Worm (Caenorhabditis elegans) whole organism, L1 larva: ENCODE measurements around the gene R01E6.2.

Experiments used
- C16A3.4 ChIP-seq: fragments of 150-350 bp; optimal IDR thresholded peaks from 2 replicates; lab custom pipeline; 2014; ENCODE audit warnings: missing biosample characterization, missing genetic modification characterization
- C34B4.2 ChIP-seq: sonication (generic microtip); optimal IDR thresholded peaks from 2 replicates; lab custom pipeline; 2017; ENCODE audit warnings: mild to moderate bottlenecking, missing genetic modification characterization, missing compliant biosample characterization
- ama-1 ChIP-seq: fragments of 150-350 bp; optimal IDR thresholded peaks from 2 replicates; lab custom pipeline; 2014
- blmp-1 ChIP-seq: fragments of 150-350 bp; optimal IDR thresholded peaks from 2 replicates; lab custom pipeline; 2014; ENCODE audit warnings: missing biosample characterization, missing genetic modification characterization
- ceh-63 ChIP-seq: fragments of 200-800 bp; sonication (Bioruptor generic); optimal IDR thresholded peaks from 2 replicates; lab custom pipeline; 2018; ENCODE audit warnings: mild to moderate bottlenecking, missing genetic modification characterization, missing compliant biosample characterization
- ceh-88 ChIP-seq: fragments of 200-800 bp; sonication (Bioruptor generic); IDR thresholded peaks from 2 replicates; pipeline ENCODE4 v1.3.6; 2022; ENCODE audit warnings: missing genetic modification characterization, missing compliant biosample characterization
- ces-1 ChIP-seq: fragments of 150-350 bp; optimal IDR thresholded peaks from 2 replicates; lab custom pipeline; 2014; ENCODE audit warnings: missing biosample characterization, missing genetic modification reagents, missing genetic modification characterization
- egl-13 ChIP-seq: sonication (generic microtip); optimal IDR thresholded peaks from 2 replicates; lab custom pipeline; 2016; ENCODE audit warnings: missing genotype, missing genetic modification reagents, missing genetic modification characterization, missing compliant biosample characterization
- elt-3 ChIP-seq, 6 experiments: fragments of 150-350 bp in 1 of 6; sonication (generic microtip); optimal IDR thresholded peaks; 2 replicates each; lab custom pipeline; 2017 to 2018; ENCODE audit warnings: missing biosample characterization in 6 of 6, missing genetic modification characterization in 6 of 6, inconsistent platforms in 1 of 6
- ets-5 ChIP-seq: fragments of 200-800 bp; sonication (Bioruptor generic); IDR thresholded peaks from 2 replicates; pipeline ENCODE4 v1.3.6; 2022; ENCODE audit warnings: missing genetic modification characterization, missing compliant biosample characterization
- fos-1 ChIP-seq: fragments of 150-350 bp; optimal IDR thresholded peaks from 2 replicates; lab custom pipeline; 2014; ENCODE audit warnings: missing biosample characterization, missing genetic modification characterization
- hlh-17 ChIP-seq: fragments of 200-800 bp; sonication (Bioruptor generic); optimal IDR thresholded peaks from 2 replicates; lab custom pipeline; 2018; ENCODE audit warnings: missing genetic modification characterization, mild to moderate bottlenecking, missing compliant biosample characterization, moderate library complexity, borderline replicate concordance
- irx-1 ChIP-seq: sonication (generic microtip); optimal IDR thresholded peaks from 2 replicates; lab custom pipeline; 2016; ENCODE audit warnings: missing genetic modification characterization, missing compliant biosample characterization
- isw-1 ChIP-seq: fragments of 200-800 bp; sonication (Bioruptor generic); IDR thresholded peaks from 2 replicates; pipeline ENCODE4 v1.3.6; 2022; ENCODE audit warnings: missing genetic modification characterization, missing compliant biosample characterization
- jun-1 ChIP-seq: fragments of 150-350 bp; optimal IDR thresholded peaks from 2 replicates; lab custom pipeline; 2014; ENCODE audit warnings: missing biosample characterization, missing genetic modification reagents, missing genetic modification characterization
- lin-14 ChIP-seq: fragments of 200-800 bp; sonication (Bioruptor generic); optimal IDR thresholded peaks from 2 replicates; lab custom pipeline; 2018; ENCODE audit warnings: mild to moderate bottlenecking, missing genetic modification characterization, moderate library complexity, missing compliant biosample characterization
- lin-15B ChIP-seq: fragments of 150-350 bp; sonication (generic microtip); optimal IDR thresholded peaks from 3 replicates; lab custom pipeline; 2014; ENCODE audit warnings: missing biosample characterization, missing genetic modification characterization
- lsy-2 ChIP-seq, 2 experiments: fragments of 150-350 bp; optimal IDR thresholded peaks; 2 replicates each; lab custom pipeline; 2014; ENCODE audit warnings: missing biosample characterization in 2 of 2, missing genetic modification characterization in 2 of 2
- mab-9 ChIP-seq: fragments of 200-800 bp; sonication (Bioruptor generic); IDR thresholded peaks from 2 replicates; pipeline ENCODE4 v1.3.6; 2022; ENCODE audit warnings: missing genetic modification reagents, missing genetic modification characterization, missing compliant biosample characterization
- mdl-1 ChIP-seq, 2 experiments: fragments of 150-350 bp; optimal IDR thresholded peaks; 2 replicates each; lab custom pipeline; 2014 to 2017; ENCODE audit warnings: missing biosample characterization in 2 of 2, missing genetic modification characterization in 2 of 2, inconsistent platforms in 1 of 2
- mep-1 ChIP-seq: fragments of 150-350 bp; optimal IDR thresholded peaks from 2 replicates; lab custom pipeline; 2014; ENCODE audit warnings: missing biosample characterization, missing genetic modification characterization
- nhr-20 ChIP-seq: sonication (generic microtip); optimal IDR thresholded peaks from 2 replicates; lab custom pipeline; 2016; ENCODE audit warnings: mild to moderate bottlenecking, missing genetic modification characterization, missing compliant biosample characterization
- nhr-237 ChIP-seq: fragments of 150-350 bp; optimal IDR thresholded peaks from 2 replicates; lab custom pipeline; 2014; ENCODE audit warnings: missing biosample characterization, missing genetic modification characterization
- nhr-71 ChIP-seq: sonication (generic microtip); optimal IDR thresholded peaks from 2 replicates; lab custom pipeline; 2016; ENCODE audit warnings: mild to moderate bottlenecking, missing genetic modification characterization, moderate library complexity, missing compliant biosample characterization
- nhr-84 ChIP-seq: sonication (generic microtip); optimal IDR thresholded peaks from 2 replicates; lab custom pipeline; 2017; ENCODE audit warnings: missing biosample characterization, missing genetic modification characterization
- nhr-85 ChIP-seq: sonication (generic microtip); peaks from one replicate; lab custom pipeline; 2016; ENCODE audit warnings: missing genetic modification characterization, inconsistent platforms, missing compliant biosample characterization
- nhr-90 ChIP-seq: sonication (generic microtip); optimal IDR thresholded peaks from 2 replicates; lab custom pipeline; 2016; ENCODE audit warnings: mild to moderate bottlenecking, missing genetic modification characterization, missing compliant biosample characterization; ENCODE audit not compliant: poor library complexity
- rnt-1 ChIP-seq: sonication (generic microtip); optimal IDR thresholded peaks from 2 replicates; lab custom pipeline; 2016; ENCODE audit warnings: mild to moderate bottlenecking, missing genetic modification characterization, moderate library complexity, missing compliant biosample characterization
- skn-1 ChIP-seq: fragments of 150-350 bp; optimal IDR thresholded peaks from 2 replicates; lab custom pipeline; 2014; ENCODE audit warnings: missing biosample characterization, missing genetic modification characterization
- snu-23 ChIP-seq: sonication (generic microtip); optimal IDR thresholded peaks from 2 replicates; lab custom pipeline; 2016; ENCODE audit warnings: missing genetic modification characterization, missing compliant biosample characterization
- sptf-1 ChIP-seq: fragments of 150-350 bp; optimal IDR thresholded peaks from 2 replicates; lab custom pipeline; 2014; ENCODE audit warnings: missing biosample characterization, missing genetic modification characterization
- sup-37 ChIP-seq: fragments of 200-800 bp; sonication (Bioruptor generic); optimal IDR thresholded peaks from 2 replicates; lab custom pipeline; 2018; ENCODE audit warnings: mild to moderate bottlenecking, missing genetic modification characterization, missing compliant biosample characterization
- tlp-1 ChIP-seq: fragments of 150-350 bp; optimal IDR thresholded peaks from 2 replicates; lab custom pipeline; 2014; ENCODE audit warnings: missing biosample characterization, missing genetic modification characterization
- unc-30 ChIP-seq: sonication (generic microtip); optimal IDR thresholded peaks from 2 replicates; lab custom pipeline; 2017; ENCODE audit warnings: missing biosample characterization, missing genetic modification characterization
- unc-86 ChIP-seq: sonication (generic microtip); optimal IDR thresholded peaks from 2 replicates; lab custom pipeline; 2016; ENCODE audit warnings: missing genetic modification characterization, missing compliant biosample characterization
- xbp-1 ChIP-seq: sonication (generic microtip); optimal IDR thresholded peaks from 2 replicates; lab custom pipeline; 2016; ENCODE audit warnings: missing genetic modification characterization, missing compliant biosample characterization
- zip-4 ChIP-seq: fragments of 200-800 bp; sonication (Bioruptor generic); optimal IDR thresholded peaks from 2 replicates; lab custom pipeline; 2018; ENCODE audit warnings: mild to moderate bottlenecking, missing genetic modification characterization, moderate library complexity, missing compliant biosample characterization

R01E6.2 gene

DNA sequence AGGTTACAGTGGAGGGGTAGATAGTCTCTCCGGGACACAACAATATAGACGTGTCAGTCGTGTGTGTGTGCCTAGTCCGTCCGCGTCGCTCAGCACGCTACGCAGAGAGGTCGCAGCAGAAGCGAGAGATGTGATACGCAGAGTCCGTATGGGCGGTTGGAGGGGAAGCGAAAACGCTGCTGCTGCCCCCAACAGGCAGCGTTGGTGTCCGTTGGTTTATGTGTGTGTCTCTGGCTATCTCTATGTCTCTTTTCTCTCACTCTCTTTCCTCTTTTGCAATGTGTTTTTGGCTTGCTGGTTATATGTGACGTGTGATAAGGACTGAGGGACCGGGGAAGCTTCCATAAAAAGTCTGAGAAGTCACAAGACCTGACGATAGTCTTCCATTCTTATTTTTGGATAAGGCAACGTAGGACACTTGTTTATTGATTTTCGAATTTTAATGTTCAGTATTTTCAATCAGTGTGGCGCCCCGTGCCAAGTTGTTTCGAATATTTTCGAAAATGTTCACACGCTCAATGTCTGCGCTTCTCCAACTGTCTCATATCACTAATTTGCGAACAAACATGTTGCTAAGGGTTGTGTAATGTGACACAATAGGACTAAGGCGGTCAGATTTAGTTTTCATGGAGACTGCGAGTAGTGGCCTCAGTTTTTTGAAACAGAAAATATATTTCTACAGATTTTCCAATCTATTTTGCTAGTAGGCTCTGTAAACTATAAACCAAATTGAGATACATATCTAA is 38.8 kb downstream of the R01E6.2 start, which contains the start of gene pab-2 (continued):
- TF ChIP-seq elt-3 (tag; optimal IDR thresholded peaks at IDR 0.05; lab: Kevin White, UChicago) (peak in 3 of 6 experiments; percentile 32 to 44 (median 38)), irx-1 (tag; lab: Kevin White, UChicago) (peak; percentile 34), sptf-1 (no peak), egl-13 (tag; lab: Kevin White, UChicago) (peak; percentile 54), ces-1 (no peak), hlh-17 (GFP tag; lab: Kevin White, UChicago) (no peak), lin-14 (peak; percentile 94), ama-1 (lab: Kevin White, UChicago) (no peak), snu-23 (GFP tag; lab: Kevin White, UChicago) (peak; percentile 87), tlp-1 (tag; lab: Kevin White, UChicago) (no peak)

DNA sequence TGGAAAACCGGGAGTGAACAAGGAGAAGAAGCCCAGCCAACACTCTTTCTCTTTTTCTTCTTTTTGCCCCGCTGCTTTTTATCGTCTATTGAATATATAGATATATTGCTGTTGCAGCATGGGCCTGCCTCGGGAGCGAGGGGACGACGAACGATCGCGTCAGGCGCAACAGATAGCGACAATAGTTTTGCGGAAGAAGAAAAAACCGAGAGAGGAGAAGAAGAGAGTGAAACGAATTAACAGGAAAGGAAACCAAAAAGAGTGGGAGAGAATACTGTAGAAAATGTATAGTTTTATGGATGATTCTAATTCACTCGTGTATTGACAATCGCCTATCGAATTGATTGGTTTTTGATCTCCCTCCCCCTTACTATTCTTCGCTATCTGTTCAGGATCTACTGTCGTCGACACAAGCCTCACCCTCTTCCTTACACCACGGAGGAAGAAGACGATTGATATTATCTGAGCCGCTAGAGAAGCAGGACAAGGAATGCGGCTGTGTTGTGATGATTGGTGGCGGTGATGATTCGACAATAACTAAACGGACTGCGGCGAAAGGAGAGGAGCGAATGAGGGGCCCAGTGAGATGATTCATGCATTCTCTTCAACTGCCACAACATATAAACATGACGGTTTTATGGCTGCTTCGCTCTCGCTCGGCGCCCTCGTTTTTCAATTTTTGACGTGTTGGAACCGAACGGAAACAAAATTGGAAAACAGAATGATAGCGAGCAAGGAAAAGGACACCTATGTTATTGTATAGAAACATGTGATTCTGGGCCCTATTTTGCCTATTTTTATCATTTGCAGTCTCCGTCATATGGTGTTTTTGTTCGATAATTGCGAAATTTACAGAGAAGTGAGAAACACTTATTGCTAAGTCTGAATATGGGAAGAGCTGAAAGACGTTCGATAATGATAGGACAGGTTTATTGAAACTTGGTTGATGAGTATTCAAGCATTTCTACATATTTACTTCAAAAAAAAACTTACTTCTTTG is 39.8 kb downstream of the R01E6.2 start:
- TF ChIP-seq rnt-1 (tag; lab: Kevin White, UChicago) (peak; percentile 19), ets-5 (GFP tag; lab: Robert Waterston, UW) (no peak), nhr-84 (tag; lab: Kevin White, UChicago) (no peak), nhr-20 (peak; percentile 23), zip-4 (GFP tag; lab: Kevin White, UChicago) (no peak), ceh-63 (no peak), snu-23 (GFP tag; lab: Kevin White, UChicago) (peak; percentile 25), nhr-71 (tag; lab: Kevin White, UChicago) (peak; percentile 27), lin-15B (no peak), elt-3 (tag; optimal IDR thresholded peaks at IDR 0.05; lab: Kevin White, UChicago) (peak in 1 of 6 experiments; percentile 54), sup-37 (GFP tag; lab: Kevin White, UChicago) (no peak), nhr-237 (no peak), xbp-1 (tag; lab: Kevin White, UChicago) (no peak), mab-9 (GFP tag; lab: Robert Waterston, UW) (no peak), C34B4.2 (tag; lab: Kevin White, UChicago) (no peak), unc-86 (tag; lab: Kevin White, UChicago) (no peak), unc-30 (tag; lab: Kevin White, UChicago) (no peak), ceh-88 (GFP tag; lab: Robert Waterston, UW) (no peak), lsy-2 (tag; optimal IDR thresholded peaks at IDR 0.05; lab: Kevin White, UChicago) (peak in 1 of 2 experiments; percentile 47), jun-1 (tag; lab: Kevin White, UChicago) (peak; percentile 22), irx-1 (tag; lab: Kevin White, UChicago) (no peak), nhr-90 (tag; lab: Kevin White, UChicago) (no peak), fos-1 (tag; lab: Kevin White, UChicago) (no peak), mep-1 (tag; lab: Kevin White, UChicago) (no peak), C16A3.4 (tag; lab: Kevin White, UChicago) (peak; percentile 13), skn-1 (tag; lab: Kevin White, UChicago) (no peak), blmp-1 (tag; lab: Kevin White, UChicago) (peak; percentile 89), nhr-85 (tag; lab: Kevin White, UChicago) (peak; percentile 62), lin-14 (peak; percentile 57), isw-1 (no peak), mdl-1 (tag; optimal IDR thresholded peaks at IDR 0.05; lab: Kevin White, UChicago) (no peak)
